Worm (Caenorhabditis elegans) whole organism, L3 larva: ENCODE results near the gene xtr-1.

Source experiments
- ceh-28 ChIP-seq: fragments of 150-350 bp; optimal IDR thresholded peaks from 2 replicates; lab custom pipeline; 2014; ENCODE audit warnings: missing biosample characterization, missing genetic modification reagents, missing genetic modification characterization
- lin-15B ChIP-seq: fragments of 150-350 bp; optimal IDR thresholded peaks from 2 replicates; lab custom pipeline; 2014; ENCODE audit warnings: missing biosample characterization, missing genetic modification characterization
- pha-4 ChIP-seq: fragments of 150-350 bp; optimal IDR thresholded peaks from 2 replicates; lab custom pipeline; 2014; ENCODE audit warnings: missing biosample characterization, missing genetic modification reagents, missing genetic modification characterization
- pqm-1 ChIP-seq: fragments of 150-350 bp; optimal IDR thresholded peaks from 2 replicates; lab custom pipeline; 2017; ENCODE audit warnings: missing biosample characterization, missing genetic modification characterization, inconsistent platforms

ce11 chrX:11870393-11870792, 17.8 kb downstream of the xtr-1 start:
- TF ChIP-seq lin-15B (tag; lab: Kevin White, UChicago) (no peak), pha-4 (no peak), pqm-1 (tag; lab: Kevin White, UChicago) (no peak), ceh-28 (no peak)
